Fruit fly (Drosophila melanogaster): ENCODE measurements around the gene Rpt3R.

dm6 chr3R:9774147-9774546 lies 17.8 kb upstream of the Rpt3R start, which contains the start of gene Whamy:
- TF ChIP-seq CG8301 (tag; optimal IDR thresholded peaks at IDR 0.05): no peak
- TF ChIP-seq Ets98B (GFP tag; IDR thresholded peaks at IDR 0.05): no peak
- no peak for TF ChIP-seq CG8159 (tag; optimal IDR thresholded peaks at IDR 0.05)
- TF ChIP-seq CG10348 (GFP tag; IDR thresholded peaks at IDR 0.05): no peak
- TF ChIP-seq CG15710 (tag; optimal IDR thresholded peaks at IDR 0.05): no peak
- no peak for TF ChIP-seq D1 (tag; optimal IDR thresholded peaks at IDR 0.05)
- TF ChIP-seq CG32121 (GFP tag; IDR thresholded peaks at IDR 0.05): no peak
- no peak for TF ChIP-seq CG14655 (GFP tag; optimal IDR thresholded peaks at IDR 0.05)
- TF ChIP-seq CG9948 (tag; optimal IDR thresholded peaks at IDR 0.05): no peak
- no peak for TF ChIP-seq EcR (GFP tag; optimal IDR thresholded peaks at IDR 0.05)
- TF ChIP-seq rn (GFP tag; IDR thresholded peaks at IDR 0.05): no peak
- no peak for TF ChIP-seq CG17806 (tag; optimal IDR thresholded peaks at IDR 0.05)
